Worm (Caenorhabditis elegans) whole organism, L2 larva: ENCODE measurements around the gene C45H4.13.

ENCODE experiments used
- alr-1 ChIP-seq: fragments of 150-350 bp; optimal IDR thresholded peaks from 2 replicates; lab custom pipeline; 2014; ENCODE audit warnings: missing biosample characterization, missing genetic modification characterization
- egl-27 ChIP-seq: sonication (generic microtip); optimal IDR thresholded peaks from 3 replicates; lab custom pipeline; 2017; ENCODE audit warnings: missing biosample characterization, missing genetic modification reagents, missing genetic modification characterization
- elt-3 ChIP-seq: sonication (generic microtip); optimal IDR thresholded peaks from 2 replicates; lab custom pipeline; 2017; ENCODE audit warnings: missing biosample characterization, missing genetic modification characterization
- lsy-2 ChIP-seq, 2 experiments: fragments of 150-350 bp in 1 of 2; sonication (generic microtip) in 1 of 2; optimal IDR thresholded peaks; 2 replicates each; lab custom pipeline; 2014 to 2017; ENCODE audit warnings: missing biosample characterization in 2 of 2, missing genetic modification characterization in 2 of 2
- nhr-12 ChIP-seq: fragments of 150-350 bp; optimal IDR thresholded peaks from 2 replicates; lab custom pipeline; 2014; ENCODE audit warnings: missing biosample characterization, missing genetic modification characterization
- nhr-23 ChIP-seq: fragments of 150-350 bp; optimal IDR thresholded peaks from 2 replicates; lab custom pipeline; 2014; ENCODE audit warnings: missing biosample characterization, missing genetic modification reagents, missing genetic modification characterization
- nhr-77 ChIP-seq: fragments of 150-350 bp; optimal IDR thresholded peaks from 2 replicates; lab custom pipeline; 2014; ENCODE audit warnings: missing biosample characterization, missing genetic modification characterization
- unc-39 ChIP-seq: fragments of 150-350 bp; optimal IDR thresholded peaks from 2 replicates; lab custom pipeline; 2014; ENCODE audit warnings: missing biosample characterization, missing genetic modification characterization
- zag-1 ChIP-seq: fragments of 150-350 bp; optimal IDR thresholded peaks from 2 replicates; lab custom pipeline; 2014; ENCODE audit warnings: missing biosample characterization, missing genetic modification characterization
- ztf-11 ChIP-seq: sonication (generic microtip); optimal IDR thresholded peaks from 2 replicates; lab custom pipeline; 2017; ENCODE audit warnings: missing biosample characterization, missing genetic modification characterization

- TF ChIP-seq zag-1, result no peak
- TF ChIP-seq nhr-12, result no peak
- TF ChIP-seq egl-27 (tag; lab: Kevin White, UChicago), result no peak
- no peak for TF ChIP-seq nhr-77 (tag; lab: Kevin White, UChicago)
- TF ChIP-seq ztf-11 (tag; lab: Kevin White, UChicago), result no peak
- no peak for TF ChIP-seq alr-1 (tag; lab: Kevin White, UChicago)
- no peak for TF ChIP-seq nhr-23 (tag; lab: Kevin White, UChicago)
- TF ChIP-seq elt-3 (tag; lab: Kevin White, UChicago), result no peak
- TF ChIP-seq lsy-2 (tag; optimal IDR thresholded peaks at IDR 0.05; lab: Kevin White, UChicago), result no peak
- TF ChIP-seq unc-39 (tag; lab: Kevin White, UChicago), result no peak
Observed at ce11 chrV:2119529-2119928, 31.2 kb downstream of the C45H4.13 start, which contains the start of gene F22F7.11.
